Fruit fly (Drosophila melanogaster): ENCODE measurements around the gene ppk5.

Gene ppk5

dm6 chr3L:21568848-21569372, 34.5 kb downstream of the ppk5 start, which contains the start of the genes CRIF and SMC5 (continued):
- TF ChIP-seq CG10366 (GFP tag; IDR thresholded peaks at IDR 0.05) (no peak), CG10462 (GFP tag; optimal IDR thresholded peaks at IDR 0.05) (peak; percentile 50), H2.0 (GFP tag; IDR thresholded peaks at IDR 0.05) (peak; percentile 22; the same call in 1 of the 2 replicates), CG17359 (tag; optimal IDR thresholded peaks at IDR 0.05) (peak; percentile 55), CG8388 (GFP tag; optimal IDR thresholded peaks at IDR 0.05) (peak; percentile 46), ase (GFP tag; IDR thresholded peaks at IDR 0.05) (no peak), mirr (GFP tag; optimal IDR thresholded peaks at IDR 0.05) (no peak), Hsf (GFP tag; optimal IDR thresholded peaks at IDR 0.05) (peak; percentile 80), Atf-2 (GFP tag; optimal IDR thresholded peaks at IDR 0.05) (peak; percentile 65), CG15696 (tag; optimal IDR thresholded peaks at IDR 0.05) (peak; percentile 67), ERR (GFP tag; optimal IDR thresholded peaks at IDR 0.05) (peak; percentile 14), Dref (GFP tag; IDR thresholded peaks at IDR 0.05) (peak; percentile 63), CG10209 (GFP tag; optimal IDR thresholded peaks at IDR 0.05) (peak; percentile 52), Six4 (GFP tag; optimal IDR thresholded peaks at IDR 0.05) (peak; percentile 51), Dp (GFP tag; optimal IDR thresholded peaks at IDR 0.05) (peak; percentile 57), CG11560 (tag; IDR thresholded peaks at IDR 0.05) (peak; percentile 27; the same call in 1 of the 3 replicates), CG3726 (GFP tag; IDR thresholded peaks at IDR 0.05) (no peak), shn (GFP tag; optimal IDR thresholded peaks at IDR 0.05) (peak; percentile 62), cato (GFP tag; optimal IDR thresholded peaks at IDR 0.05; ENCODE audit: borderline replicate concordance) (no peak), da (GFP tag; optimal IDR thresholded peaks at IDR 0.05) (peak; percentile 39), tgo (GFP tag; IDR thresholded peaks at IDR 0.05) (peak; percentile 59; the same call in 2 of the 3 replicates), CG43689 (GFP tag; IDR thresholded peaks at IDR 0.05) (no peak), danr (GFP tag; IDR thresholded peaks at IDR 0.05) (no peak), Dll (GFP tag; IDR thresholded peaks at IDR 0.05; ENCODE audit: partially characterized antibody) (0 out of 4 replicates have a peak, but pooled peaks have one; percentile 51), Hr3 (GFP tag; optimal IDR thresholded peaks at IDR 0.05) (peak; percentile 67), bab2 (GFP tag; optimal IDR thresholded peaks at IDR 0.05) (peak; percentile 71), CG16863 (GFP tag; optimal IDR thresholded peaks at IDR 0.05) (peak; percentile 32), CG6689 (GFP tag; IDR thresholded peaks at IDR 0.05) (no peak; the same call in 1 of the 2 replicates), CrebB (tag; optimal IDR thresholded peaks at IDR 0.05) (no peak), CG12071 (GFP tag; optimal IDR thresholded peaks at IDR 0.05) (no peak), eve (GFP tag; optimal IDR thresholded peaks at IDR 0.05) (peak in 1 of 2 experiments; percentile 90), CG4404 (GFP tag; IDR thresholded peaks at IDR 0.05) (peak; percentile 60), Awh (GFP tag; IDR thresholded peaks at IDR 0.05) (no peak; the same call in 1 of the 2 replicates), eyg (GFP tag; optimal IDR thresholded peaks at IDR 0.05) (peak; percentile 24), Stat92E (GFP tag; optimal IDR thresholded peaks at IDR 0.05) (peak in 1 of 3 experiments; percentile 72), Rfx (GFP tag; IDR thresholded peaks at IDR 0.05) (peak; percentile 71), CG15514 (GFP tag; optimal IDR thresholded peaks at IDR 0.05) (peak; percentile 55), ems (GFP tag; optimal IDR thresholded peaks at IDR 0.05) (peak; percentile 30), pros (GFP tag; optimal IDR thresholded peaks at IDR 0.05) (no peak), fu2 (GFP tag; optimal IDR thresholded peaks at IDR 0.05) (peak; percentile 17), CG18262 (tag; optimal IDR thresholded peaks at IDR 0.05) (peak; percentile 70), gsb-n (tag; optimal IDR thresholded peaks at IDR 0.05) (no peak), CG14860 (GFP tag; IDR thresholded peaks at IDR 0.05; ENCODE audit: partially characterized antibody) (no peak), TFAM (GFP tag; optimal IDR thresholded peaks at IDR 0.05) (no peak), CG10654 (GFP tag; optimal IDR thresholded peaks at IDR 0.05) (peak; percentile 42), unpg (GFP tag; optimal IDR thresholded peaks at IDR 0.05) (peak; percentile 58), dan (GFP tag; IDR thresholded peaks at IDR 0.05) (no peak), YL-1 (GFP tag; optimal IDR thresholded peaks at IDR 0.05) (peak; percentile 11), prd (optimal IDR thresholded peaks at IDR 0.05) (no peak), prd (GFP tag; IDR thresholded peaks at IDR 0.05) (no peak; the same call in none of the 3 replicates), Hmx (GFP tag; optimal IDR thresholded peaks at IDR 0.05) (peak; percentile 46)

Data from whole organism, embryonic.